Comparison of ENCODE assay signal across 1 worm cellular context in the genomic region with DNA sequence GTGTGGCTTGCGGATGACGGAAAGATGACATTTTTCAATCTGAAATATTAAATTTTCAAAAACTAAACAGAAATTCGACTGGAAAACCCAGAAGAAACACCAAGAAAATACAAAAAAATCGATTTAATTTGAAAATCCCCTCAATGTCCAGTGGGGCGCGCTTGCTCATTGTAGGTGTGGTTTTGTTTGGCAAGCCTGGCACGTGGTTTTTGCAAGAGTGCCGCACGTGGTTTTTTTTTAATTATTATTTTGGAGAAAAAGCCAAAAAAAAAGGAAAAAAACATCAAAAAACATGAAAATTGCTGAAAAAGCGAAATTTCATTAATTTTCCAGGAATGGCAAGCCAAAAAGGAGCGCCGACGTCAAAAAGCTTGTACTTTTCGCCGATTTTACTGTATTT.
A peak's percentile ranks its signal among the peaks of the same experiment; 100 is the strongest.
TF ChIP-seq lines count a peak whose summit lies in the region.

TSS of gene swsn-3 (minus strand) at position 45 of the 400 bp plus-strand sequence.

TF ChIP-seq in whole organism, L1 larva, 84 proteins besides CTCF, POLR2A, EP300 and RAD21 (continued from another document):
- TF ChIP-seq egl-27 (tag; optimal IDR thresholded peaks at IDR 0.05; lab: Kevin White, UChicago) (peak in 1 of 2 experiments; percentile 34), snpc-4 (tag; optimal IDR thresholded peaks at IDR 0.05; lab: Kevin White, UChicago) (peak; percentile 88), mep-1 (tag; optimal IDR thresholded peaks at IDR 0.05; lab: Kevin White, UChicago) (peak; percentile 92), nhr-84 (tag; optimal IDR thresholded peaks at IDR 0.05; lab: Kevin White, UChicago) (no peak), hlh-17 (GFP tag; optimal IDR thresholded peaks at IDR 0.05; lab: Kevin White, UChicago; ENCODE audit: borderline replicate concordance) (no peak), ztf-11 (tag; optimal IDR thresholded peaks at IDR 0.05; lab: Kevin White, UChicago) (peak in 1 of 2 experiments; percentile 82), ztf-4 (tag; optimal IDR thresholded peaks at IDR 0.05; lab: Kevin White, UChicago) (peak; percentile 77), nhr-47 (tag; optimal IDR thresholded peaks at IDR 0.05; lab: Kevin White, UChicago) (peak; percentile 92), nhr-85 (tag; lab: Kevin White, UChicago) (peak; percentile 94), unc-30 (tag; optimal IDR thresholded peaks at IDR 0.05; lab: Kevin White, UChicago) (no peak), nhr-77 (tag; optimal IDR thresholded peaks at IDR 0.05; lab: Kevin White, UChicago) (peak; percentile 73), nhr-19 (GFP tag; conservative IDR thresholded peaks at IDR 0.05; lab: Robert Waterston, UW) (peak; percentile 85), ceh-82 (tag; optimal IDR thresholded peaks at IDR 0.05; lab: Kevin White, UChicago) (peak; percentile 56 to 88 (median 77)), lin-14 (GFP tag; optimal IDR thresholded peaks at IDR 0.05; lab: Kevin White, UChicago) (peak; percentile 86), rnt-1 (tag; optimal IDR thresholded peaks at IDR 0.05; lab: Kevin White, UChicago) (peak; percentile 96), isw-1 (GFP tag; IDR thresholded peaks at IDR 0.05; lab: Robert Waterston, UW) (peak; percentile 84), F16B12.6 (tag; optimal IDR thresholded peaks at IDR 0.05; lab: Kevin White, UChicago) (peak; percentile 72), irx-1 (tag; optimal IDR thresholded peaks at IDR 0.05; lab: Kevin White, UChicago) (peak; percentile 82), unc-130 (tag; optimal IDR thresholded peaks at IDR 0.05; lab: Kevin White, UChicago) (peak; percentile 92), Y116A8C.19 (tag; optimal IDR thresholded peaks at IDR 0.05; lab: Kevin White, UChicago; ENCODE audit: borderline replicate concordance) (no peak), zag-1 (tag; optimal IDR thresholded peaks at IDR 0.05; lab: Kevin White, UChicago) (peak; percentile 16), nhr-11 (tag; optimal IDR thresholded peaks at IDR 0.05; lab: Kevin White, UChicago) (peak; percentile 69), hlh-4 (tag; optimal IDR thresholded peaks at IDR 0.05; lab: Kevin White, UChicago) (no peak), ets-5 (GFP tag; IDR thresholded peaks at IDR 0.05; lab: Robert Waterston, UW) (no peak), sup-37 (GFP tag; optimal IDR thresholded peaks at IDR 0.05; lab: Kevin White, UChicago) (peak; percentile 34), sptf-1 (tag; optimal IDR thresholded peaks at IDR 0.05; lab: Kevin White, UChicago) (no peak), dpl-1 (GFP tag; optimal IDR thresholded peaks at IDR 0.05; lab: Kevin White, UChicago) (peak; percentile 77 to 87 (median 84))
